Worm (Caenorhabditis elegans) whole organism, young adult: ENCODE data around the gene lrpc-1.

Experiments
- B0336.3 ChIP-seq: fragments of 200-800 bp; sonication (Bioruptor generic); IDR thresholded peaks from 2 replicates; pipeline ENCODE4 v1.3.6; 2022; ENCODE audit warnings: missing genetic modification characterization, missing compliant biosample characterization
- D2030.7 ChIP-seq: fragments of 200-800 bp; sonication (Bioruptor generic); IDR thresholded peaks from 2 replicates; pipeline ENCODE4 v1.3.6; 2022; ENCODE audit warnings: missing genetic modification reagents, missing genetic modification characterization, missing compliant biosample characterization
- F33H1.4 ChIP-seq: fragments of 200-800 bp; sonication (Bioruptor generic); IDR thresholded peaks from 2 replicates; pipeline ENCODE4 v1.3.6; 2022; ENCODE audit warnings: missing genetic modification reagents, missing genetic modification characterization, missing compliant biosample characterization
- F37B4.10 ChIP-seq: fragments of 200-800 bp; sonication (Bioruptor generic); IDR thresholded peaks from 2 replicates; pipeline ENCODE4 v1.3.6; 2022; ENCODE audit warnings: missing genetic modification characterization, missing compliant biosample characterization
- F52B5.7 ChIP-seq: sonication (generic microtip); optimal IDR thresholded peaks from 2 replicates; lab custom pipeline; 2016; ENCODE audit warnings: mild to moderate bottlenecking, missing genetic modification characterization, missing compliant biosample characterization
- K11D2.4 ChIP-seq: fragments of 200-800 bp; sonication (Bioruptor generic); IDR thresholded peaks from 2 replicates; pipeline ENCODE4 v1.3.6; 2022; ENCODE audit warnings: missing genetic modification reagents, missing genetic modification characterization, missing compliant biosample characterization
- K12H6.12 ChIP-seq: fragments of 200-800 bp; sonication (Bioruptor generic); optimal IDR thresholded peaks from 2 replicates; lab custom pipeline; 2018; ENCODE audit warnings: mild to moderate bottlenecking, missing genetic modification characterization, missing compliant biosample characterization
- Y53F4B.3 ChIP-seq: fragments of 200-800 bp; sonication (Bioruptor generic); IDR thresholded peaks from 2 replicates; pipeline ENCODE4 v1.3.6; 2022; ENCODE audit warnings: missing genetic modification reagents, missing genetic modification characterization, missing compliant biosample characterization
- Y95B8A.8 ChIP-seq: fragments of 200-800 bp; sonication (Bioruptor generic); IDR thresholded peaks from 2 replicates; pipeline ENCODE4 v1.3.6; 2022; ENCODE audit warnings: missing genetic modification reagents, missing genetic modification characterization, missing compliant biosample characterization
- akir-1 ChIP-seq: fragments of 200-800 bp; sonication (Bioruptor generic); optimal IDR thresholded peaks from 2 replicates; lab custom pipeline; 2018; ENCODE audit warnings: mild to moderate bottlenecking, missing genetic modification characterization, moderate library complexity, missing compliant biosample characterization
- aptf-3 ChIP-seq: fragments of 200-800 bp; sonication (Bioruptor generic); IDR thresholded peaks from 2 replicates; pipeline ENCODE4 v1.3.6; 2022; ENCODE audit warnings: missing genetic modification characterization, missing compliant biosample characterization
- chd-7 ChIP-seq: sonication (generic microtip); optimal IDR thresholded peaks from 2 replicates; lab custom pipeline; 2016; ENCODE audit warnings: mild to moderate bottlenecking, missing genetic modification characterization, moderate library complexity, missing compliant biosample characterization
- dpff-1 ChIP-seq: sonication (generic microtip); optimal IDR thresholded peaks from 2 replicates; lab custom pipeline; 2017; ENCODE audit warnings: mild to moderate bottlenecking, missing genetic modification characterization, missing compliant biosample characterization
- egl-18 ChIP-seq: fragments of 200-800 bp; sonication (Bioruptor generic); IDR thresholded peaks from 2 replicates; pipeline ENCODE4 v1.3.6; 2022; ENCODE audit warnings: missing genetic modification reagents, missing genetic modification characterization, missing compliant biosample characterization
- egrh-3 ChIP-seq: fragments of 200-800 bp; sonication (Bioruptor generic); IDR thresholded peaks from 2 replicates; pipeline ENCODE4 v1.3.6; 2022; ENCODE audit warnings: missing genetic modification reagents, missing genetic modification characterization, missing compliant biosample characterization
- ekl-4 ChIP-seq: fragments of 200-800 bp; sonication (Bioruptor generic); IDR thresholded peaks from 2 replicates; pipeline ENCODE4 v1.3.6; 2022; ENCODE audit warnings: missing genetic modification reagents, missing genetic modification characterization, missing compliant biosample characterization
- ets-4 ChIP-seq: fragments of 200-800 bp; sonication (Bioruptor generic); optimal IDR thresholded peaks from 2 replicates; lab custom pipeline; 2018; ENCODE audit warnings: mild to moderate bottlenecking, missing genetic modification characterization, missing compliant biosample characterization
- him-1 ChIP-seq: sonication (generic microtip); optimal IDR thresholded peaks from 2 replicates; lab custom pipeline; 2016; ENCODE audit warnings: missing genotype, missing genetic modification reagents, missing genetic modification characterization, missing compliant biosample characterization
- hmg-20 ChIP-seq: fragments of 200-800 bp; sonication (Bioruptor generic); IDR thresholded peaks from 2 replicates; pipeline ENCODE4 v1.3.6; 2022; ENCODE audit warnings: missing genetic modification reagents, missing genetic modification characterization, missing compliant biosample characterization
- lin-40 ChIP-seq: sonication (generic microtip); optimal IDR thresholded peaks from 2 replicates; lab custom pipeline; 2016; ENCODE audit warnings: missing genetic modification characterization, mild to moderate bottlenecking, missing compliant biosample characterization, missing genotype, missing genetic modification reagents
- lin-54 ChIP-seq: fragments of 200-800 bp; sonication (Bioruptor generic); optimal IDR thresholded peaks from 2 replicates; lab custom pipeline; 2018; ENCODE audit warnings: mild to moderate bottlenecking, missing genetic modification characterization, missing compliant biosample characterization
- lir-1 ChIP-seq: fragments of 200-800 bp; sonication (Bioruptor generic); conservative IDR thresholded peaks from 2 replicates; pipeline ENCODE4 v1.3.6; 2022; ENCODE audit warnings: missing genetic modification reagents, missing genetic modification characterization, missing compliant biosample characterization
- lsl-1 ChIP-seq: fragments of 200-800 bp; sonication (Bioruptor generic); optimal IDR thresholded peaks from 2 replicates; lab custom pipeline; 2018; ENCODE audit warnings: mild to moderate bottlenecking, missing genetic modification characterization, moderate library complexity, missing compliant biosample characterization
- lsy-27 ChIP-seq: sonication (generic microtip); optimal IDR thresholded peaks from 2 replicates; lab custom pipeline; 2017; ENCODE audit warnings: missing genetic modification characterization, mild to moderate bottlenecking, missing compliant biosample characterization, antibody characterized with exemption, missing genotype, borderline replicate concordance; ENCODE audit not compliant: insufficient read depth
- nhr-120 ChIP-seq: fragments of 200-800 bp; sonication (Bioruptor generic); IDR thresholded peaks from 2 replicates; pipeline ENCODE4 v1.3.6; 2022; ENCODE audit warnings: missing genetic modification characterization, missing compliant biosample characterization
- nhr-179 ChIP-seq: sonication (generic microtip); optimal IDR thresholded peaks from 2 replicates; lab custom pipeline; 2016; ENCODE audit warnings: mild to moderate bottlenecking, missing genetic modification characterization, missing compliant biosample characterization
- nhr-27 ChIP-seq: fragments of 200-800 bp; sonication (Bioruptor generic); optimal IDR thresholded peaks from 2 replicates; lab custom pipeline; 2018; ENCODE audit warnings: mild to moderate bottlenecking, missing genetic modification characterization, moderate library complexity, missing compliant biosample characterization
- nhr-80 ChIP-seq: sonication (generic microtip); optimal IDR thresholded peaks from 2 replicates; lab custom pipeline; 2016; ENCODE audit warnings: missing genetic modification characterization, missing compliant biosample characterization
- snpc-1.3 ChIP-seq: sonication (generic microtip); optimal IDR thresholded peaks from 2 replicates; lab custom pipeline; 2017; ENCODE audit warnings: missing genetic modification characterization, mild to moderate bottlenecking, missing compliant biosample characterization, antibody characterized with exemption, moderate library complexity, missing genotype, missing genetic modification reagents; ENCODE audit not compliant: insufficient read depth
- somi-1 ChIP-seq: fragments of 200-800 bp; sonication (Bioruptor generic); optimal IDR thresholded peaks from 2 replicates; lab custom pipeline; 2018; ENCODE audit warnings: mild to moderate bottlenecking, missing genetic modification characterization, missing compliant biosample characterization
- tlf-1 ChIP-seq: fragments of 200-800 bp; sonication (Bioruptor generic); optimal IDR thresholded peaks from 2 replicates; lab custom pipeline; 2018; ENCODE audit warnings: mild to moderate bottlenecking, missing genetic modification characterization, missing compliant biosample characterization
- unc-62 ChIP-seq: fragments of 150-350 bp; optimal IDR thresholded peaks from 2 replicates; lab custom pipeline; 2014; ENCODE audit warnings: missing biosample characterization, missing genetic modification reagents, missing genetic modification characterization
- ztf-28 ChIP-seq: fragments of 200-800 bp; sonication (Bioruptor generic); IDR thresholded peaks from 2 replicates; pipeline ENCODE4 v1.3.6; 2022; ENCODE audit warnings: missing genetic modification reagents, missing genetic modification characterization, missing compliant biosample characterization

The lrpc-1 gene

ce11 chrV:5613109-5613508, at the start of gene lrpc-1:
lrpc-1 (minus strand) TSS chrV:5613209.
- TF ChIP-seq nhr-27 (no peak), lsy-27 (tag; lab: Kevin White, UChicago) (no peak), lin-54 (GFP tag; lab: Kevin White, UChicago) (no peak), D2030.7 (GFP tag; lab: Robert Waterston, UW) (no peak), nhr-120 (GFP tag; lab: Robert Waterston, UW) (no peak)

- TF ChIP-seq F33H1.4 (GFP tag; lab: Robert Waterston, UW) (peak; percentile 39), F37B4.10 (GFP tag; lab: Robert Waterston, UW) (no peak), lir-1 (GFP tag; lab: Robert Waterston, UW) (no peak), lsl-1 (GFP tag; lab: Kevin White, UChicago) (peak; percentile 66), snpc-1.3 (no peak), aptf-3 (no peak), ekl-4 (GFP tag; lab: Robert Waterston, UW) (no peak), K11D2.4 (GFP tag; lab: Robert Waterston, UW) (no peak), Y53F4B.3 (GFP tag; lab: Robert Waterston, UW) (no peak), F52B5.7 (tag; lab: Kevin White, UChicago) (no peak), nhr-179 (tag; lab: Kevin White, UChicago) (no peak), hmg-20 (GFP tag; lab: Robert Waterston, UW) (no peak), egl-18 (no peak), chd-7 (no peak), nhr-27 (no peak), D2030.7 (GFP tag; lab: Robert Waterston, UW) (peak; percentile 33; the same call in 1 of the 2 replicates), akir-1 (GFP tag; lab: Kevin White, UChicago) (no peak), somi-1 (GFP tag; lab: Kevin White, UChicago) (no peak), egrh-3 (GFP tag; lab: Robert Waterston, UW) (no peak), K12H6.12 (no peak), dpff-1 (tag; lab: Kevin White, UChicago) (no peak), ztf-28 (GFP tag; lab: Robert Waterston, UW) (no peak), him-1 (tag; lab: Kevin White, UChicago) (no peak)
These were observed 47.7 kb upstream of the lrpc-1 start, which contains the start of the genes mut-14 and C14C11.2 for ce11 chrV:5660604-5661209. mut-14 (minus strand) TSS chrV:5660704. C14C11.2 (plus strand) TSS chrV:5661159.

DNA sequence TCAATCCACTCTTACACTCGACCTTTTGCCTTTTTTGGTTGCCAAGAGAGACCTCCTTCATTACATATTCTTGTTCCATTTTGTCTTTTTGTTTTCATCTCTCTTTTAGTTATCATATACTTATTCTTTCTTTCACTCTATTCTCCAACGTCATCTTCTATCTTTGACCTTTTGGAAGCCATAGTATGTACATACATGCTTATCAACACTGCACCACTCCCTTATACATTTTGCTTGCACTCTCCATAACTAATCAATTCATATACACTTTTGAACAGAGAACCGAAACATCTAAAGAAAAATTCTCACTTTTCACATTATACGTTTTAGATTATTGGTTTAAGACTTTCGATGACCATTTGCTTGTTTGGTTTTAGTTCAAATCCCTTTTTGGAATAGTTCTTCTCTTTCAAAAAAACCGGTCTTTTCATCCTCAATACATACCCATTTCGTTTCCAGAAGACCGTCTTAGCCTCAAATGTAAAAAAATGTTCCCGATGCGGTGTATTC, 41.0 kb upstream of the lrpc-1 start, which contains the start of gene hex-2:
hex-2 (plus strand) TSS at position 460 of the 510 bp plus-strand sequence.
- TF ChIP-seq tlf-1 (GFP tag; lab: Kevin White, UChicago), result no peak
- TF ChIP-seq nhr-80 (tag; lab: Kevin White, UChicago), result peak; percentile 29

- TF ChIP-seq lin-40 (tag; lab: Kevin White, UChicago) (no peak), Y95B8A.8 (GFP tag; lab: Robert Waterston, UW) (no peak), B0336.3 (GFP tag; lab: Robert Waterston, UW) (no peak)
- TF ChIP-seq, all 124 proteins: peak for 0
These were observed 38.9 kb upstream of the lrpc-1 start for ce11 chrV:5651905-5652304.

DNA sequence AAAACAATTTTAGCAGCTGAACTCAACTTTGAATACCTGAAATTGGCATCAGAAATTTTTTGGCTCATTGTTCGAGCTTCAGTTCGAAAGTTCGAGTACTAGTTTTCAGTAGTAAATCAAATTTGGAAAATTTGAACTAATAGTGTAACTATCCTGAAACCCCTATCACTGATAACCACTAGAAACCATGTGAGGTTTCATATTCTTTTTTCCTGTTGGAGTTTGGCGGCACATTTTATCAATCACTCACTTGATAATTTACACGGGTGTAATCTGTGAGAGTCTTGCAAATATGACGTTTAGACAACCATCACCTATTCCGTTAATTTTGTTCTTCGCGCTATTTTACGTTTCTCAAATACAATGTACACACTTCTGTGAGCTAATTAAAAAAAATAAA, 34.4 kb upstream of the lrpc-1 start, which contains the start of gene C14C11.4:
C14C11.4 (plus strand) TSS at position 252 of the 400 bp plus-strand sequence.
- peak; percentile 86 for TF ChIP-seq nhr-80 (tag; lab: Kevin White, UChicago)
- no peak for TF ChIP-seq unc-62 (GFP tag; lab: Kevin White, UChicago)
- TF ChIP-seq ets-4 (GFP tag; lab: Kevin White, UChicago), result peak; percentile 39
